Fruit fly (Drosophila melanogaster) whole organism, prepupa: Measurements from ENCODE around the gene CG1638.

Experiments used
- Blimp-1 ChIP-seq: fragments of 200-800 bp; sonication (Bioruptor generic); optimal IDR thresholded peaks from 3 replicates; lab custom pipeline; 2017; ENCODE audit warnings: missing biosample characterization, missing genetic modification characterization, mild to moderate bottlenecking, moderate library complexity, missing genetic modification reagents
- CG10631 ChIP-seq: fragments of 200-800 bp; sonication (Bioruptor generic); optimal IDR thresholded peaks from 2 replicates; lab custom pipeline; 2016; ENCODE audit warnings: missing biosample characterization, missing genetic modification characterization
- CG10669 ChIP-seq: fragments of 200-800 bp; sonication (Bioruptor generic); optimal IDR thresholded peaks from 3 replicates; lab custom pipeline; 2018; ENCODE audit warnings: missing biosample characterization, mild to moderate bottlenecking, missing genetic modification characterization, moderate library complexity
- CG16779 ChIP-seq: fragments of 200-800 bp; sonication (Bioruptor generic); optimal IDR thresholded peaks from 3 replicates; lab custom pipeline; 2017; ENCODE audit warnings: missing biosample characterization, mild to moderate bottlenecking, missing genetic modification characterization
- CG34406 ChIP-seq: fragments of 200-800 bp; sonication (Bioruptor generic); optimal IDR thresholded peaks from 3 replicates; lab custom pipeline; 2016; ENCODE audit warnings: missing biosample characterization, missing genetic modification characterization
- CG6792 ChIP-seq: fragments of 200-800 bp; sonication (Bioruptor generic); optimal IDR thresholded peaks from 3 replicates; lab custom pipeline; 2016; ENCODE audit warnings: missing biosample characterization, missing genetic modification characterization
- CG7368 ChIP-seq: fragments of 200-800 bp; sonication (Bioruptor generic); optimal IDR thresholded peaks from 3 replicates; lab custom pipeline; 2016; ENCODE audit warnings: missing biosample characterization, missing genetic modification characterization
- CG8319 ChIP-seq: fragments of 200-800 bp; sonication (Bioruptor generic); optimal IDR thresholded peaks from 3 replicates; lab custom pipeline; 2016; ENCODE audit warnings: missing biosample characterization, missing genetic modification characterization
- Hr4 ChIP-seq: fragments of 200-800 bp; sonication (Bioruptor generic); optimal IDR thresholded peaks from 3 replicates; lab custom pipeline; 2016; ENCODE audit warnings: missing biosample characterization, missing genetic modification characterization
- Met ChIP-seq: fragments of 200-800 bp; sonication (Bioruptor generic); optimal IDR thresholded peaks from 3 replicates; lab custom pipeline; 2016; ENCODE audit warnings: missing biosample characterization, missing genetic modification characterization
- Sox102F ChIP-seq: fragments of 200-800 bp; sonication (Bioruptor generic); optimal IDR thresholded peaks from 2 replicates; lab custom pipeline; 2016; ENCODE audit warnings: missing biosample characterization, mild to moderate bottlenecking, missing genetic modification characterization
- Sox14 ChIP-seq: fragments of 200-800 bp; sonication (Bioruptor generic); optimal IDR thresholded peaks from 3 replicates; lab custom pipeline; 2016; ENCODE audit warnings: missing biosample characterization, missing genetic modification characterization
- dac ChIP-seq: fragments of 200-800 bp; sonication (Bioruptor generic); optimal IDR thresholded peaks from 2 replicates; lab custom pipeline; 2017; ENCODE audit warnings: missing biosample characterization, mild to moderate bottlenecking, missing genetic modification characterization

DNA sequence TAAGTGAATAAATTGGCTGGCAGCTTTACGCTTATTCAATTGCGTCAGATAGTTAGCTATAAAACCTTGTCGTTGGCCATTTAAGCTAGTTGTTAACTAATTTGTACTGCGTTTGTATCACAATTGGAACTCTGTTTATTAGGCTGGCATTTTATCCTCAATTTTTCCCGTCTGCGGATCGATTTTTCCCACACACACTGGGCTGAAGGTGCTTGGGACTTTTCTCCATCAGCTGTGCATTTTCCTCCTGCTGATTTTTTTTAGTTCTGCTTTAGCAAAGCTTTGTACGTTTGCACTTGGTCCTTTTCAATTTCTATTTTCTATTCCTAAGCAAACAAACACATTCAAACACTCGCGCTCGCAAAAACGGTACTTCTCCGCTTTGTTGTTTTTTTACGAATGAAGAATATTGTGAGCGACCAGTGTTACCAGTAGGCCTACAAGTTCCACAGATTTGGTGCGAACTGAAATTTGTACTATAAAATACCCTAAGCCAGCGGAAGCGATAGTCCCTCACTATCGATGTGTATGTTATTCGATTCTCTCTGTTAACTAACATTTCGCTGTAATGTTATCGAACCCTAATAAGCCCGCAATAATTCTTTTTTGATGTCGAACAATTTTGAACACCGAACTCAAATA, 19.2 kb downstream of the CG1638 start:
- no peak for TF ChIP-seq dac (GFP tag; lab: Kevin White, UChicago)
- TF ChIP-seq CG8319: no peak
- TF ChIP-seq CG34406: no peak
- TF ChIP-seq CG10669: no peak
- TF ChIP-seq CG6792: peak; percentile 7
- TF ChIP-seq Blimp-1: no peak
- peak; percentile 43 for TF ChIP-seq Sox102F (GFP tag; lab: Kevin White, UChicago)
- TF ChIP-seq CG16779 (tag; lab: Kevin White, UChicago): no peak
- TF ChIP-seq Sox14 (GFP tag; lab: Kevin White, UChicago): peak; percentile 70
- TF ChIP-seq CG10631 (GFP tag; lab: Kevin White, UChicago): no peak
- no peak for TF ChIP-seq Met (GFP tag; lab: Kevin White, UChicago)
- peak; percentile 39 for TF ChIP-seq CG7368 (GFP tag; lab: Kevin White, UChicago)
- no peak for TF ChIP-seq Hr4 (GFP tag; lab: Kevin White, UChicago)
